Fruit fly (Drosophila melanogaster) whole organism, adult: Measurements from ENCODE around the gene CG33557.

Experiments
- Clk ChIP-seq: fragments of 200-800 bp; sonication (Bioruptor generic); optimal IDR thresholded peaks from 2 replicates; lab custom pipeline; 2017; ENCODE audit warnings: missing biosample characterization, missing genetic modification characterization
- Hr96 ChIP-seq: fragments of 200-800 bp; sonication (Bioruptor generic); optimal IDR thresholded peaks from 2 replicates; lab custom pipeline; 2016; ENCODE audit warnings: missing biosample characterization, missing genetic modification characterization
- cic ChIP-seq: fragments of 200-800 bp; sonication (Bioruptor generic); optimal IDR thresholded peaks from 2 replicates; lab custom pipeline; 2017; ENCODE audit warnings: missing biosample characterization, mild to moderate bottlenecking, missing genetic modification characterization, moderate library complexity
- kay ChIP-seq: fragments of 200-800 bp; sonication (Bioruptor generic); peaks from one replicate; lab custom pipeline; 2016; ENCODE audit warnings: missing biosample characterization, missing genetic modification characterization, borderline replicate concordance

DNA sequence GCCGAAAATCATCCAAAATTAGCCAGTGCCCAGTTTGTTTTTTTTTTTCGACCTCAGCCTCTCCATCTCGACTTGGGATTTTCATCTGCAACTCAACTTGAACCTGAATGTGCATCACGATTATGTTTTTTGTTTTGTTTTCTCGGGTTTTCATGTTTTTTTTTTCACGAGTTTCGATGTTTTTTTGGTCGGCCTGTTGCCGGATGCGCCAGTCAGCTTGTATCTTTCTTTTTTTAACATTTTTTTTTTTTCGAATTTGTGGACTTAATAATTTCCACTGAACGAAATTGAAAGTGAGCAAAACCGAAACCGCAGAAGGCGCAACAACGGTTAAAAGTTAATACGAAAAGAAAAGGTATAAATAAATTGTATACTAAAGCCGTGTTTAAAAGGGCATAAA, 12.8 kb downstream of the CG33557 start:
- TF ChIP-seq Hr96 (GFP tag; lab: Kevin White, UChicago): no peak
- no peak for TF ChIP-seq Clk (GFP tag; lab: Kevin White, UChicago)
- no peak for TF ChIP-seq cic (GFP tag; lab: Kevin White, UChicago)
- TF ChIP-seq kay (GFP tag; lab: Kevin White, UChicago): no peak
